Fruit fly (Drosophila melanogaster) whole organism, embryonic: ENCODE data around the gene Snx3.

Source experiments
- CG12659 ChIP-seq: fragments of 200-800 bp; sonication (Bioruptor generic); optimal IDR thresholded peaks from 3 replicates; lab custom pipeline; 2017; ENCODE audit warnings: mild to moderate bottlenecking, missing biosample characterization, missing genetic modification reagents, missing genetic modification characterization
- CG18262 ChIP-seq: fragments of 200-800 bp; optimal IDR thresholded peaks from 3 replicates; lab custom pipeline; 2019; ENCODE audit warnings: missing biosample characterization, mild to moderate bottlenecking, missing genetic modification characterization, moderate library complexity
- CG8290 ChIP-seq, 3 experiments: fragments of 200-800 bp; sonication (Bioruptor generic); optimal IDR thresholded peaks; 2 replicates each; lab custom pipeline; 2016 to 2019; ENCODE audit warnings: missing biosample characterization in 3 of 3, missing genetic modification characterization in 3 of 3, mild to moderate bottlenecking in 2 of 3, moderate library complexity in 1 of 3
- CG9932 ChIP-seq: fragments of 200-800 bp; sonication (Bioruptor generic); IDR thresholded peaks from 2 replicates; pipeline ENCODE4 v1.3.6; 2022; ENCODE audit warnings: missing biosample characterization, missing genetic modification characterization
- Dip3 ChIP-seq: fragments of 200-800 bp; sonication (Bioruptor generic); optimal IDR thresholded peaks from 3 replicates; lab custom pipeline; 2016; ENCODE audit warnings: missing biosample characterization, missing genetic modification characterization
- NK7.1 ChIP-seq: fragments of 200-800 bp; sonication (Bioruptor generic); optimal IDR thresholded peaks from 3 replicates; lab custom pipeline; 2016; ENCODE audit warnings: missing biosample characterization, missing genetic modification characterization
- NfI ChIP-seq: fragments of 200-800 bp; sonication (Bioruptor generic); optimal IDR thresholded peaks from 3 replicates; lab custom pipeline; 2018; ENCODE audit warnings: missing biosample characterization, mild to moderate bottlenecking, missing genetic modification characterization, moderate library complexity
- abd-A ChIP-seq: fragments of 200-800 bp; sonication (Bioruptor generic); optimal IDR thresholded peaks from 3 replicates; lab custom pipeline; 2019; ENCODE audit warnings: missing biosample characterization, mild to moderate bottlenecking, missing genetic modification characterization, moderate library complexity
- ara ChIP-seq: fragments of 200-800 bp; sonication (Bioruptor generic); IDR thresholded peaks from 2 replicates; pipeline ENCODE4 v1.3.6; 2022; ENCODE audit warnings: missing biosample characterization, missing genetic modification characterization
- dan ChIP-seq: fragments of 200-800 bp; sonication (Bioruptor generic); IDR thresholded peaks from 2 replicates; pipeline ENCODE4 v1.3.6; 2022; ENCODE audit warnings: missing biosample characterization, missing genetic modification characterization
- grn ChIP-seq: fragments of 200-800 bp; sonication (Bioruptor generic); optimal IDR thresholded peaks from 3 replicates; lab custom pipeline; 2017; ENCODE audit warnings: missing biosample characterization, missing genetic modification characterization

DNA sequence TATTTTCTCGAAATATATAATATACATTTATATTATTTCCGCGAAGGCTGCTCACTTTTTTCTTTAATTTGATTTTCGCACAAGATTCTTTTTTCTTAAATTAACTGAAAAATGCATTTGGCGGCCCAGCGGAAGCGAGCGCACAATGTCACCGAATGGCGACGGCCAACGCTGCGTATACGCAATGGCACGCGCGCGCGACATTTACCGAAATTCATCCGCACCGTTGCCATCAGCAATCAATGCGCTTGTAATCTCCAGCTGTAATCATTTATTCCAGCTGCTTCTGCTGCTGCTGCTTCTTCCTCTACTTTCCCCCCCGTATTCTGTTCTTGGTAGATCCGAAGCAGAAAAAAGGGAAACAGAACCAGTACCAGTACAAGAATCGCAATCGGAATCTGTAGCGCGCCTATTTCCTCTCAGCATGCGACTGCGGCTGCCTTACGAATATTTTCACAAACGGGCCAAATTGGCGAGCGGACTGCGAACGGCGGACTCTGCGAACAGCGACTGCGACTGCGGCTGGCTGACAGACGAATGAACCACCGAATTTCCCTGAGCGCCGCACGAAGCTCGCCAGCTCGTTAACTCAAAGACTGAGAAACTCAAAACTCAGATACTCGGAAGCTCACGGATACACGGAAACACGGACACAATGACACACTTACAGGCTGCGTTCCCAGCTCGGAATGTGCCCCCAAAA lies 32.5 kb upstream of the Snx3 start, which contains the start of gene Octbeta2R:
- TF ChIP-seq ara (GFP tag; lab: Robert Waterston, UW), result no peak
- no peak for TF ChIP-seq grn (GFP tag; lab: Kevin White, UChicago)
- TF ChIP-seq NK7.1 (GFP tag; lab: Kevin White, UChicago), result no peak
- no peak for TF ChIP-seq NfI (GFP tag; lab: Kevin White, UChicago)
- no peak for TF ChIP-seq Dip3 (GFP tag; lab: Kevin White, UChicago)
- no peak for TF ChIP-seq CG18262
- TF ChIP-seq CG9932, result no peak
- TF ChIP-seq abd-A (tag; lab: Kevin White, UChicago), result peak; percentile 52
- no peak for TF ChIP-seq dan
- TF ChIP-seq CG12659 (GFP tag; lab: Kevin White, UChicago), result no peak
- TF ChIP-seq CG8290 (GFP tag; optimal IDR thresholded peaks at IDR 0.05; lab: Kevin White, UChicago), result no peak
- TF ChIP-seq CG8290 (tag; optimal IDR thresholded peaks at IDR 0.05; lab: Kevin White, UChicago), result no peak
